Fruit fly (Drosophila melanogaster) whole organism, pupa: ENCODE results near the gene CG43346.

Experiments
- CG10348 ChIP-seq: fragments of 200-800 bp; sonication (Bioruptor generic); IDR thresholded peaks from 2 replicates; pipeline ENCODE4 v1.3.6; 2022; ENCODE audit warnings: missing biosample characterization, missing genetic modification characterization
- CG12605 ChIP-seq: fragments of 200-800 bp; sonication (Bioruptor generic); IDR thresholded peaks from 2 replicates; pipeline ENCODE4 v1.3.6; 2022; ENCODE audit warnings: missing biosample characterization, missing genetic modification characterization
- CG13204 ChIP-seq: fragments of 200-800 bp; sonication (Bioruptor generic); optimal IDR thresholded peaks from 2 replicates; lab custom pipeline; 2018; ENCODE audit warnings: missing biosample characterization, mild to moderate bottlenecking, missing genetic modification characterization, moderate library complexity
- CG14655 ChIP-seq: fragments of 200-800 bp; sonication (Bioruptor generic); optimal IDR thresholded peaks from 3 replicates; lab custom pipeline; 2017; ENCODE audit warnings: mild to moderate bottlenecking, missing biosample characterization, missing genetic modification reagents, missing genetic modification characterization
- CG15710 ChIP-seq: fragments of 200-800 bp; sonication (Bioruptor generic); optimal IDR thresholded peaks from 2 replicates; lab custom pipeline; 2018; ENCODE audit warnings: missing biosample characterization, mild to moderate bottlenecking, missing genetic modification characterization, moderate library complexity
- CG17806 ChIP-seq: fragments of 200-800 bp; sonication (Bioruptor generic); optimal IDR thresholded peaks from 2 replicates; lab custom pipeline; 2018; ENCODE audit warnings: missing biosample characterization, mild to moderate bottlenecking, missing genetic modification characterization, moderate library complexity
- CG32121 ChIP-seq: fragments of 200-800 bp; sonication (Bioruptor generic); IDR thresholded peaks from 2 replicates; pipeline ENCODE4 v1.3.6; 2022; ENCODE audit warnings: missing biosample characterization, missing genetic modification characterization
- CG34367 ChIP-seq: fragments of 200-800 bp; sonication (Bioruptor generic); optimal IDR thresholded peaks from 2 replicates; lab custom pipeline; 2018; ENCODE audit warnings: missing biosample characterization, mild to moderate bottlenecking, missing genetic modification characterization
- CG4496 ChIP-seq: fragments of 200-800 bp; sonication (Bioruptor generic); IDR thresholded peaks from 3 replicates; pipeline ENCODE4 v1.3.6; 2022; ENCODE audit warnings: missing biosample characterization, missing genetic modification characterization
- CG8159 ChIP-seq: fragments of 200-800 bp; sonication (Bioruptor generic); optimal IDR thresholded peaks from 3 replicates; lab custom pipeline; 2018; ENCODE audit warnings: missing biosample characterization, mild to moderate bottlenecking, missing genetic modification characterization, moderate library complexity
- CG8301 ChIP-seq: fragments of 200-800 bp; sonication (Bioruptor generic); optimal IDR thresholded peaks from 2 replicates; lab custom pipeline; 2018; ENCODE audit warnings: missing biosample characterization, mild to moderate bottlenecking, missing genetic modification characterization
- CG9948 ChIP-seq: fragments of 200-800 bp; sonication (Bioruptor generic); optimal IDR thresholded peaks from 2 replicates; lab custom pipeline; 2018; ENCODE audit warnings: missing biosample characterization, mild to moderate bottlenecking, missing genetic modification characterization, moderate library complexity
- D1 ChIP-seq: fragments of 200-800 bp; sonication (Bioruptor generic); optimal IDR thresholded peaks from 2 replicates; lab custom pipeline; 2018; ENCODE audit warnings: missing biosample characterization, mild to moderate bottlenecking, missing genetic modification characterization, moderate library complexity
- EcR ChIP-seq: fragments of 200-800 bp; sonication (Bioruptor generic); optimal IDR thresholded peaks from 3 replicates; lab custom pipeline; 2019; ENCODE audit warnings: missing biosample characterization, missing genetic modification characterization, mild to moderate bottlenecking, moderate library complexity, missing genetic modification reagents
- Ets98B ChIP-seq: fragments of 200-800 bp; sonication (Bioruptor generic); IDR thresholded peaks from 2 replicates; pipeline ENCODE4 v1.3.6; 2022; ENCODE audit warnings: missing biosample characterization, missing genetic modification characterization
- Pif1A ChIP-seq: fragments of 200-800 bp; sonication (Bioruptor generic); optimal IDR thresholded peaks from 3 replicates; lab custom pipeline; 2016; ENCODE audit warnings: missing biosample characterization, missing genetic modification characterization
- Pif1B ChIP-seq: fragments of 200-800 bp; sonication (Bioruptor generic); optimal IDR thresholded peaks from 3 replicates; lab custom pipeline; 2016; ENCODE audit warnings: missing biosample characterization, missing genetic modification characterization
- Snoo ChIP-seq: fragments of 200-800 bp; sonication (Bioruptor generic); optimal IDR thresholded peaks from 3 replicates; lab custom pipeline; 2017; ENCODE audit warnings: missing biosample characterization, mild to moderate bottlenecking, missing genetic modification characterization, inconsistent platforms
- fd96Ca ChIP-seq: fragments of 200-800 bp; sonication (Bioruptor generic); IDR thresholded peaks from 3 replicates; pipeline ENCODE4 v1.3.6; 2022; ENCODE audit warnings: missing biosample characterization, missing genetic modification characterization
- gl ChIP-seq: fragments of 200-800 bp; sonication (Bioruptor generic); optimal IDR thresholded peaks from 2 replicates; lab custom pipeline; 2018; ENCODE audit warnings: missing biosample characterization, mild to moderate bottlenecking, missing genetic modification characterization
- rn ChIP-seq: fragments of 200-800 bp; sonication (Bioruptor generic); IDR thresholded peaks from 2 replicates; pipeline ENCODE4 v1.3.6; 2022; ENCODE audit warnings: missing biosample characterization, missing genetic modification characterization

The CG43346 gene

dm6 chr2L:21162875-21163274 lies 5.5 kb downstream of the CG43346 start, which contains the start of gene Nbr:
Gene Nbr, minus strand, starts transcription at chr2L:21163083.
- no peak for TF ChIP-seq EcR (GFP tag; lab: Kevin White, UChicago)
- 0 out of 3 replicates have a peak, but pooled peaks have one; percentile 25 for TF ChIP-seq fd96Ca (GFP tag; lab: Robert Waterston, UW)
- TF ChIP-seq, all 21 proteins: peak for 1

- TF ChIP-seq CG13204 (GFP tag; lab: Kevin White, UChicago) (no peak), Pif1B (peak; percentile 97), fd96Ca (GFP tag; lab: Robert Waterston, UW) (peak; percentile 93), Snoo (peak; percentile 94), rn (GFP tag; lab: Robert Waterston, UW) (peak; percentile 82), Ets98B (peak; percentile 93), CG15710 (tag; lab: Kevin White, UChicago) (peak; percentile 91), EcR (GFP tag; lab: Kevin White, UChicago) (peak; percentile 14), CG9948 (tag; lab: Kevin White, UChicago) (peak; percentile 84), CG17806 (tag; lab: Kevin White, UChicago) (peak; percentile 92), CG4496 (GFP tag; lab: Robert Waterston, UW) (peak; percentile 96), CG34367 (tag; lab: Kevin White, UChicago) (peak; percentile 83), D1 (tag; lab: Kevin White, UChicago) (no peak), gl (peak; percentile 79), CG14655 (GFP tag; lab: Kevin White, UChicago) (no peak), CG10348 (GFP tag; lab: Robert Waterston, UW) (no peak), CG8301 (peak; percentile 89), CG32121 (GFP tag; lab: Robert Waterston, UW) (peak; percentile 91), CG12605 (GFP tag; lab: Robert Waterston, UW) (peak; percentile 80), Pif1A (no peak), CG8159 (tag; lab: Kevin White, UChicago) (peak; percentile 91)
These were observed 9.8 kb downstream of the CG43346 start, which contains the start of the genes Coq3 and Pld3 for dm6 chr2L:21158554-21158953. Gene Coq3, minus strand, starts transcription at chr2L:21158611. Gene Pld3, plus strand, starts transcription at chr2L:21158847.

- TF ChIP-seq Pif1B (no peak), Ets98B (peak; percentile 29; the same call in 1 of the 2 replicates), CG13204 (GFP tag; lab: Kevin White, UChicago) (no peak), CG10348 (GFP tag; lab: Robert Waterston, UW) (no peak), D1 (tag; lab: Kevin White, UChicago) (no peak), CG4496 (GFP tag; lab: Robert Waterston, UW) (no peak), CG8301 (no peak), rn (GFP tag; lab: Robert Waterston, UW) (peak; percentile 31; the same call in 1 of the 2 replicates), Snoo (peak; percentile 27), gl (no peak), CG34367 (tag; lab: Kevin White, UChicago) (no peak), CG12605 (GFP tag; lab: Robert Waterston, UW) (no peak), CG15710 (tag; lab: Kevin White, UChicago) (peak; percentile 4), fd96Ca (GFP tag; lab: Robert Waterston, UW) (no peak), Pif1A (no peak), CG9948 (tag; lab: Kevin White, UChicago) (no peak), CG17806 (tag; lab: Kevin White, UChicago) (no peak), CG8159 (tag; lab: Kevin White, UChicago) (no peak), CG14655 (GFP tag; lab: Kevin White, UChicago) (no peak), CG32121 (GFP tag; lab: Robert Waterston, UW) (no peak), EcR (GFP tag; lab: Kevin White, UChicago) (no peak)
These were observed 12.0 kb downstream of the CG43346 start, which contains the start of the genes Mpp6 and E2f2 for dm6 chr2L:21156156-21157040. Gene Mpp6, plus strand, starts transcription at chr2L:21156288. Gene E2f2, minus strand, starts transcription at chr2L:21156749.

- TF ChIP-seq CG10348 (GFP tag; lab: Robert Waterston, UW) (no peak), CG12605 (GFP tag; lab: Robert Waterston, UW) (no peak), CG32121 (GFP tag; lab: Robert Waterston, UW) (no peak), CG34367 (tag; lab: Kevin White, UChicago) (no peak), Pif1A (no peak), fd96Ca (GFP tag; lab: Robert Waterston, UW) (no peak), rn (GFP tag; lab: Robert Waterston, UW) (no peak), CG8159 (tag; lab: Kevin White, UChicago) (no peak), gl (no peak), D1 (tag; lab: Kevin White, UChicago) (no peak), Snoo (no peak), Ets98B (no peak), CG15710 (tag; lab: Kevin White, UChicago) (no peak), CG8301 (no peak), EcR (GFP tag; lab: Kevin White, UChicago) (no peak), CG4496 (GFP tag; lab: Robert Waterston, UW) (no peak)
These were observed 14.5 kb downstream of the CG43346 start for dm6 chr2L:21153844-21154243.

- TF ChIP-seq CG15710 (tag; lab: Kevin White, UChicago): peak; percentile 31
- peak; percentile 32 for TF ChIP-seq Snoo
- no peak for TF ChIP-seq CG8301
- TF ChIP-seq CG17806 (tag; lab: Kevin White, UChicago): peak; percentile 49
- TF ChIP-seq CG34367 (tag; lab: Kevin White, UChicago): peak; percentile 8
- TF ChIP-seq CG9948 (tag; lab: Kevin White, UChicago): no peak
- TF ChIP-seq CG12605 (GFP tag; lab: Robert Waterston, UW): peak; percentile 55
- 0 out of 3 replicates have a peak, but pooled peaks have one; percentile 17 for TF ChIP-seq CG4496 (GFP tag; lab: Robert Waterston, UW)
- TF ChIP-seq Pif1A: no peak
- no peak for TF ChIP-seq CG32121 (GFP tag; lab: Robert Waterston, UW)
These were observed 19.3 kb downstream of the CG43346 start for dm6 chr2L:21149053-21149452.
